Worm (Caenorhabditis elegans) whole organism, young adult: ENCODE measurements around the gene clec-240.

ENCODE experiments used
- B0035.1 ChIP-seq: sonication (generic microtip); optimal IDR thresholded peaks from 2 replicates; lab custom pipeline; 2016; ENCODE audit warnings: missing genetic modification characterization, mild to moderate bottlenecking, missing compliant biosample characterization, missing genotype, missing genetic modification reagents
- B0336.3 ChIP-seq: fragments of 200-800 bp; sonication (Bioruptor generic); IDR thresholded peaks from 2 replicates; pipeline ENCODE4 v1.3.6; 2022; ENCODE audit warnings: missing genetic modification characterization, missing compliant biosample characterization
- C06A6.2 ChIP-seq: fragments of 200-800 bp; sonication (Bioruptor generic); conservative IDR thresholded peaks from 2 replicates; pipeline ENCODE4 v1.3.6; 2022; ENCODE audit warnings: missing genetic modification characterization, missing compliant biosample characterization
- F22D6.2 ChIP-seq: sonication (generic microtip); optimal IDR thresholded peaks from 2 replicates; lab custom pipeline; 2016; ENCODE audit warnings: mild to moderate bottlenecking, missing genetic modification characterization, missing compliant biosample characterization
- F23B12.7 ChIP-seq: sonication (generic microtip); optimal IDR thresholded peaks from 2 replicates; lab custom pipeline; 2017; ENCODE audit warnings: missing genetic modification characterization, mild to moderate bottlenecking, missing compliant biosample characterization, antibody characterized with exemption, moderate library complexity; ENCODE audit not compliant: insufficient read depth
- F33H1.4 ChIP-seq: fragments of 200-800 bp; sonication (Bioruptor generic); IDR thresholded peaks from 2 replicates; pipeline ENCODE4 v1.3.6; 2022; ENCODE audit warnings: missing genetic modification reagents, missing genetic modification characterization, missing compliant biosample characterization
- F49E8.2 ChIP-seq: sonication (generic microtip); optimal IDR thresholded peaks from 3 replicates; lab custom pipeline; 2017; ENCODE audit warnings: missing genetic modification characterization, mild to moderate bottlenecking, missing compliant biosample characterization, antibody characterized with exemption, moderate library complexity; ENCODE audit not compliant: insufficient read depth
- F57C9.4 ChIP-seq: sonication (generic microtip); optimal IDR thresholded peaks from 2 replicates; lab custom pipeline; 2017; ENCODE audit warnings: mild to moderate bottlenecking, missing genetic modification characterization, missing compliant biosample characterization
- Y53F4B.3 ChIP-seq: fragments of 200-800 bp; sonication (Bioruptor generic); IDR thresholded peaks from 2 replicates; pipeline ENCODE4 v1.3.6; 2022; ENCODE audit warnings: missing genetic modification reagents, missing genetic modification characterization, missing compliant biosample characterization
- Y53G8AR.9 ChIP-seq: fragments of 200-800 bp; sonication (Bioruptor generic); conservative IDR thresholded peaks from 2 replicates; pipeline ENCODE4 v1.3.6; 2022; ENCODE audit warnings: missing genetic modification reagents, missing genetic modification characterization, missing compliant biosample characterization
- Y56A3A.18 ChIP-seq: fragments of 200-800 bp; sonication (Bioruptor generic); IDR thresholded peaks from 2 replicates; pipeline ENCODE4 v1.3.6; 2022; ENCODE audit warnings: missing genetic modification reagents, missing genetic modification characterization, missing compliant biosample characterization
- aptf-2 ChIP-seq: fragments of 200-800 bp; sonication (Bioruptor generic); conservative IDR thresholded peaks from 2 replicates; pipeline ENCODE4 v1.3.6; 2022; ENCODE audit warnings: missing genetic modification reagents, missing genetic modification characterization, missing compliant biosample characterization
- athp-1 ChIP-seq: sonication (generic microtip); optimal IDR thresholded peaks from 2 replicates; lab custom pipeline; 2017; ENCODE audit warnings: mild to moderate bottlenecking, missing genetic modification characterization, missing compliant biosample characterization
- attf-3 ChIP-seq: fragments of 200-800 bp; sonication (Bioruptor generic); conservative IDR thresholded peaks from 2 replicates; pipeline ENCODE4 v1.3.6; 2022; ENCODE audit warnings: missing genetic modification reagents, missing genetic modification characterization, missing compliant biosample characterization
- attf-5 ChIP-seq: fragments of 200-800 bp; sonication (Bioruptor generic); optimal IDR thresholded peaks from 2 replicates; lab custom pipeline; 2018; ENCODE audit warnings: mild to moderate bottlenecking, missing genetic modification characterization, missing compliant biosample characterization
- bed-2 ChIP-seq: fragments of 200-800 bp; sonication (Bioruptor generic); IDR thresholded peaks from 2 replicates; pipeline ENCODE4 v1.3.6; 2022; ENCODE audit warnings: missing genetic modification reagents, missing genetic modification characterization, missing compliant biosample characterization
- ceh-100 ChIP-seq: fragments of 200-800 bp; sonication (Bioruptor generic); IDR thresholded peaks from 2 replicates; pipeline ENCODE4 v1.3.6; 2022; ENCODE audit warnings: missing genetic modification reagents, missing genetic modification characterization, missing compliant biosample characterization
- die-1 ChIP-seq: sonication (generic microtip); optimal IDR thresholded peaks from 2 replicates; lab custom pipeline; 2016; ENCODE audit warnings: missing genotype, mild to moderate bottlenecking, missing genetic modification characterization, missing compliant biosample characterization
- efl-1 ChIP-seq: fragments of 150-350 bp; optimal IDR thresholded peaks from 2 replicates; lab custom pipeline; 2014; ENCODE audit warnings: missing biosample characterization, missing genetic modification reagents, missing genetic modification characterization
- ekl-4 ChIP-seq: fragments of 200-800 bp; sonication (Bioruptor generic); IDR thresholded peaks from 2 replicates; pipeline ENCODE4 v1.3.6; 2022; ENCODE audit warnings: missing genetic modification reagents, missing genetic modification characterization, missing compliant biosample characterization
- ets-4 ChIP-seq: fragments of 200-800 bp; sonication (Bioruptor generic); optimal IDR thresholded peaks from 2 replicates; lab custom pipeline; 2018; ENCODE audit warnings: mild to moderate bottlenecking, missing genetic modification characterization, missing compliant biosample characterization
- him-1 ChIP-seq: sonication (generic microtip); optimal IDR thresholded peaks from 2 replicates; lab custom pipeline; 2016; ENCODE audit warnings: missing genotype, missing genetic modification reagents, missing genetic modification characterization, missing compliant biosample characterization
- hlh-26 ChIP-seq: fragments of 200-800 bp; sonication (Bioruptor generic); conservative IDR thresholded peaks from 2 replicates; pipeline ENCODE4 v1.3.6; 2022; ENCODE audit warnings: missing genetic modification reagents, missing genetic modification characterization, missing compliant biosample characterization
- hsf-1 ChIP-seq: fragments of 200-800 bp; sonication (Bioruptor generic); IDR thresholded peaks from 2 replicates; pipeline ENCODE4 v1.3.6; 2022; ENCODE audit warnings: missing genetic modification reagents, missing genetic modification characterization, missing compliant biosample characterization
- lin-35 ChIP-seq, 3 experiments: fragments of 150-350 bp in 2 of 3; sonication (generic microtip) in 1 of 3; optimal IDR thresholded peaks; 2 replicates each; lab custom pipeline; 2014 to 2018; ENCODE audit warnings: missing biosample characterization in 3 of 3, missing genetic modification characterization in 3 of 3, missing genetic modification reagents in 3 of 3
- lsl-1 ChIP-seq: fragments of 200-800 bp; sonication (Bioruptor generic); optimal IDR thresholded peaks from 2 replicates; lab custom pipeline; 2018; ENCODE audit warnings: mild to moderate bottlenecking, missing genetic modification characterization, moderate library complexity, missing compliant biosample characterization
- madf-6 ChIP-seq: fragments of 200-800 bp; sonication (Bioruptor generic); IDR thresholded peaks from 2 replicates; pipeline ENCODE4 v1.3.6; 2022; ENCODE audit warnings: missing genetic modification reagents, missing genetic modification characterization, missing compliant biosample characterization
- nfya-1 ChIP-seq: sonication (generic microtip); optimal IDR thresholded peaks from 2 replicates; lab custom pipeline; 2017; ENCODE audit warnings: antibody characterized with exemption, missing compliant biosample characterization, missing genetic modification characterization, borderline replicate concordance; ENCODE audit not compliant: insufficient read depth
- nfyb-1 ChIP-seq: fragments of 200-800 bp; sonication (Bioruptor generic); IDR thresholded peaks from 2 replicates; pipeline ENCODE4 v1.3.6; 2022; ENCODE audit warnings: missing genetic modification reagents, missing genetic modification characterization, missing compliant biosample characterization
- rcor-1 ChIP-seq: fragments of 200-800 bp; sonication (Bioruptor generic); IDR thresholded peaks from 2 replicates; pipeline ENCODE4 v1.3.6; 2022; ENCODE audit warnings: missing genetic modification reagents, missing genetic modification characterization, missing compliant biosample characterization
- repo-1 ChIP-seq: sonication (generic microtip); optimal IDR thresholded peaks from 2 replicates; lab custom pipeline; 2017; ENCODE audit warnings: mild to moderate bottlenecking, missing genetic modification characterization, missing compliant biosample characterization
- sdz-38 ChIP-seq: sonication (generic microtip); optimal IDR thresholded peaks from 2 replicates; lab custom pipeline; 2016; ENCODE audit warnings: missing genotype, missing genetic modification characterization, missing compliant biosample characterization
- snpc-1.1 ChIP-seq: sonication (generic microtip); optimal IDR thresholded peaks from 2 replicates; lab custom pipeline; 2017; ENCODE audit warnings: missing genetic modification characterization, mild to moderate bottlenecking, missing compliant biosample characterization, antibody characterized with exemption, moderate library complexity, missing genotype, missing genetic modification reagents; ENCODE audit not compliant: insufficient read depth
- sptf-2 ChIP-seq: fragments of 200-800 bp; sonication (Bioruptor generic); optimal IDR thresholded peaks from 2 replicates; lab custom pipeline; 2018; ENCODE audit warnings: mild to moderate bottlenecking, missing genetic modification characterization, missing compliant biosample characterization
- tbp1 ChIP-seq: fragments of 200-800 bp; sonication (Bioruptor generic); optimal IDR thresholded peaks from 2 replicates; lab custom pipeline; 2018; ENCODE audit warnings: mild to moderate bottlenecking, missing genetic modification characterization, missing compliant biosample characterization
- unc-62 ChIP-seq: fragments of 150-350 bp; optimal IDR thresholded peaks from 2 replicates; lab custom pipeline; 2014; ENCODE audit warnings: missing biosample characterization, missing genetic modification reagents, missing genetic modification characterization
- ztf-26 ChIP-seq: sonication (generic microtip); optimal IDR thresholded peaks from 2 replicates; lab custom pipeline; 2017; ENCODE audit warnings: missing genetic modification characterization, missing compliant biosample characterization

clec-240 gene

ce11 chrV:16980368-16980767, 29.4 kb upstream of the clec-240 start, which contains the start of gene srz-54:
srz-54 (plus strand) TSS chrV:16980668.
- TF ChIP-seq B0336.3 (no peak), tbp1 (GFP tag; lab: Kevin White, UChicago) (no peak), attf-5 (no peak), F23B12.7 (no peak), ets-4 (GFP tag; lab: Kevin White, UChicago) (no peak)

ce11 chrV:16987035-16987434, 22.8 kb upstream of the clec-240 start, which contains the start of gene Y102A5C.40:
Y102A5C.40 (minus strand) TSS chrV:16987135.
- TF ChIP-seq ztf-26 = no peak
- TF ChIP-seq F57C9.4 (tag; lab: Kevin White, UChicago) = no peak
- no peak for TF ChIP-seq unc-62
- TF ChIP-seq rcor-1 = no peak
- TF ChIP-seq him-1 = no peak
- no peak for TF ChIP-seq ets-4 (GFP tag; lab: Kevin White, UChicago)
- no peak for TF ChIP-seq lin-35 (GFP tag; optimal IDR thresholded peaks at IDR 0.05; lab: Kevin White, UChicago)
- TF ChIP-seq efl-1 (GFP tag; lab: Kevin White, UChicago) = no peak
- TF ChIP-seq hlh-26 (GFP tag; lab: Robert Waterston, UW) = no peak
- no peak for TF ChIP-seq athp-1 (tag; lab: Kevin White, UChicago)
- no peak for TF ChIP-seq B0035.1 (tag; lab: Kevin White, UChicago)
- no peak for TF ChIP-seq Y53G8AR.9
- TF ChIP-seq sptf-2 (GFP tag; lab: Kevin White, UChicago) = no peak
- TF ChIP-seq nfyb-1 (GFP tag; lab: Robert Waterston, UW) = no peak
- TF ChIP-seq hsf-1 = no peak
- no peak for TF ChIP-seq F49E8.2 (tag; lab: Kevin White, UChicago)
- TF ChIP-seq Y53F4B.3 (GFP tag; lab: Robert Waterston, UW) = no peak
- no peak for TF ChIP-seq sdz-38 (tag; lab: Kevin White, UChicago)
- TF ChIP-seq repo-1 (tag; lab: Kevin White, UChicago) = no peak
- TF ChIP-seq nfya-1 (tag; lab: Kevin White, UChicago) = no peak

ce11 chrV:16987783-16988182, 22.0 kb upstream of the clec-240 start:
- TF ChIP-seq bed-2 (GFP tag; lab: Robert Waterston, UW) (no peak), Y53F4B.3 (GFP tag; lab: Robert Waterston, UW) (no peak)

ce11 chrV:16988614-16989013, 21.2 kb upstream of the clec-240 start, which contains the start of gene Y102A5C.27:
Y102A5C.27 (minus strand) TSS chrV:16988714.
- no peak for TF ChIP-seq F33H1.4
- no peak for TF ChIP-seq lin-35 (GFP tag; optimal IDR thresholded peaks at IDR 0.05; lab: Kevin White, UChicago)
- no peak for TF ChIP-seq madf-6 (GFP tag; lab: Robert Waterston, UW)
- no peak for TF ChIP-seq C06A6.2
- no peak for TF ChIP-seq snpc-1.1
- no peak for TF ChIP-seq aptf-2 (GFP tag; lab: Robert Waterston, UW)
- no peak for TF ChIP-seq efl-1 (GFP tag; lab: Kevin White, UChicago)
- TF ChIP-seq ceh-100 = no peak
- no peak for TF ChIP-seq ekl-4 (GFP tag; lab: Robert Waterston, UW)
- TF ChIP-seq F22D6.2 (tag; lab: Kevin White, UChicago) = no peak
- TF ChIP-seq lsl-1 (GFP tag; lab: Kevin White, UChicago) = no peak
- no peak for TF ChIP-seq Y56A3A.18 (GFP tag; lab: Robert Waterston, UW)
- no peak for TF ChIP-seq attf-3 (GFP tag; lab: Robert Waterston, UW)
- no peak for TF ChIP-seq die-1 (tag; lab: Kevin White, UChicago)
- TF ChIP-seq ets-4 (GFP tag; lab: Kevin White, UChicago) = no peak
- TF ChIP-seq, all 124 proteins: peak for 0
